Fruit fly (Drosophila melanogaster) whole organism, adult: ENCODE data around the gene CG10602.

ENCODE experiments used
- CG11617 ChIP-seq: fragments of 200-800 bp; sonication (Bioruptor generic); optimal IDR thresholded peaks from 2 replicates; lab custom pipeline; 2017; ENCODE audit warnings: mild to moderate bottlenecking, missing biosample characterization, missing genetic modification reagents, missing genetic modification characterization
- CG12768 ChIP-seq: fragments of 200-800 bp; sonication (Bioruptor generic); optimal IDR thresholded peaks from 2 replicates; lab custom pipeline; 2017; ENCODE audit warnings: missing biosample characterization, missing genetic modification characterization, mild to moderate bottlenecking, moderate library complexity, missing genetic modification reagents
- CG14711 ChIP-seq: fragments of 200-800 bp; sonication (Bioruptor generic); optimal IDR thresholded peaks from 2 replicates; lab custom pipeline; 2018; ENCODE audit warnings: missing biosample characterization, mild to moderate bottlenecking, missing genetic modification characterization, moderate library complexity
- CG1620 ChIP-seq: fragments of 200-800 bp; sonication (Bioruptor generic); optimal IDR thresholded peaks from 2 replicates; lab custom pipeline; 2016; ENCODE audit warnings: missing biosample characterization, missing genetic modification characterization
- CG33017 ChIP-seq: fragments of 200-800 bp; sonication (Bioruptor generic); optimal IDR thresholded peaks from 2 replicates; lab custom pipeline; 2018; ENCODE audit warnings: missing biosample characterization, mild to moderate bottlenecking, missing genetic modification characterization, moderate library complexity
- CG5204 ChIP-seq: fragments of 200-800 bp; sonication (Bioruptor generic); optimal IDR thresholded peaks from 2 replicates; lab custom pipeline; 2016; ENCODE audit warnings: missing biosample characterization, missing genetic modification characterization
- CG7045 ChIP-seq: fragments of 200-800 bp; sonication (Bioruptor generic); optimal IDR thresholded peaks from 2 replicates; lab custom pipeline; 2017; ENCODE audit warnings: missing biosample characterization, mild to moderate bottlenecking, missing genetic modification characterization
- CG7101 ChIP-seq: fragments of 200-800 bp; sonication (Bioruptor generic); optimal IDR thresholded peaks from 2 replicates; lab custom pipeline; 2018; ENCODE audit warnings: missing biosample characterization, mild to moderate bottlenecking, missing genetic modification characterization, moderate library complexity
- Clk ChIP-seq: fragments of 200-800 bp; sonication (Bioruptor generic); optimal IDR thresholded peaks from 2 replicates; lab custom pipeline; 2017; ENCODE audit warnings: missing biosample characterization, missing genetic modification characterization
- Crg-1 ChIP-seq: fragments of 200-800 bp; sonication (Bioruptor generic); optimal IDR thresholded peaks from 2 replicates; lab custom pipeline; 2016; ENCODE audit warnings: missing biosample characterization, missing genetic modification characterization
- Hr96 ChIP-seq: fragments of 200-800 bp; sonication (Bioruptor generic); optimal IDR thresholded peaks from 2 replicates; lab custom pipeline; 2016; ENCODE audit warnings: missing biosample characterization, missing genetic modification characterization
- Mnt ChIP-seq: fragments of 200-800 bp; sonication (Bioruptor generic); optimal IDR thresholded peaks from 2 replicates; lab custom pipeline; 2016; ENCODE audit warnings: missing biosample characterization, mild to moderate bottlenecking, missing genetic modification characterization
- bab1 ChIP-seq: fragments of 200-800 bp; sonication (Bioruptor generic); optimal IDR thresholded peaks from 3 replicates; lab custom pipeline; 2019; ENCODE audit warnings: missing biosample characterization, mild to moderate bottlenecking, missing genetic modification characterization, moderate library complexity
- cic ChIP-seq: fragments of 200-800 bp; sonication (Bioruptor generic); optimal IDR thresholded peaks from 2 replicates; lab custom pipeline; 2017; ENCODE audit warnings: missing biosample characterization, mild to moderate bottlenecking, missing genetic modification characterization, moderate library complexity
- cnc ChIP-seq, 2 experiments: fragments of >200 bp; optimal IDR thresholded peaks; 2 replicates each; lab custom pipeline; 2017
- kay ChIP-seq: fragments of 200-800 bp; sonication (Bioruptor generic); peaks from one replicate; lab custom pipeline; 2016; ENCODE audit warnings: missing biosample characterization, missing genetic modification characterization, borderline replicate concordance
- ovo ChIP-seq: fragments of 200-800 bp; sonication (Bioruptor generic); optimal IDR thresholded peaks from 2 replicates; lab custom pipeline; 2016; ENCODE audit warnings: missing biosample characterization, missing genetic modification characterization
- pad ChIP-seq: fragments of 200-800 bp; sonication (Bioruptor generic); optimal IDR thresholded peaks from 3 replicates; lab custom pipeline; 2017; ENCODE audit warnings: missing biosample characterization, missing genetic modification characterization, mild to moderate bottlenecking, moderate library complexity, missing genetic modification reagents
- tj ChIP-seq: fragments of 200-800 bp; sonication (Bioruptor generic); optimal IDR thresholded peaks from 3 replicates; lab custom pipeline; 2017; ENCODE audit warnings: missing biosample characterization, mild to moderate bottlenecking, missing genetic modification characterization, moderate library complexity
- toe ChIP-seq: fragments of 200-800 bp; sonication (Bioruptor generic); optimal IDR thresholded peaks from 2 replicates; lab custom pipeline; 2016; ENCODE audit warnings: missing biosample characterization, missing genetic modification characterization

CG10602 gene

dm6 chr2L:18886904-18887303, 27.9 kb upstream of the CG10602 start:
- TF ChIP-seq tj (GFP tag; lab: Kevin White, UChicago) (no peak), cnc (optimal IDR thresholded peaks at IDR 0.05; lab: Kevin White, UChicago) (no peak), CG5204 (GFP tag; lab: Kevin White, UChicago) (no peak), CG7045 (GFP tag; lab: Kevin White, UChicago) (no peak), Mnt (no peak), bab1 (no peak), CG33017 (tag; lab: Kevin White, UChicago) (no peak), CG12768 (no peak), CG11617 (GFP tag; lab: Kevin White, UChicago) (no peak), ovo (GFP tag; lab: Kevin White, UChicago) (no peak), Hr96 (no peak), toe (GFP tag; lab: Kevin White, UChicago) (no peak)

- TF ChIP-seq cic (GFP tag; lab: Kevin White, UChicago) (no peak), CG1620 (GFP tag; lab: Kevin White, UChicago) (no peak)
Observed at dm6 chr2L:18884783-18885182, 25.7 kb upstream of the CG10602 start.

- TF ChIP-seq CG11617 (GFP tag; lab: Kevin White, UChicago) (no peak), Mnt (no peak), toe (GFP tag; lab: Kevin White, UChicago) (no peak), Crg-1 (no peak), pad (GFP tag; lab: Kevin White, UChicago) (no peak), cnc (optimal IDR thresholded peaks at IDR 0.05; lab: Kevin White, UChicago) (no peak), CG33017 (tag; lab: Kevin White, UChicago) (no peak), CG1620 (GFP tag; lab: Kevin White, UChicago) (no peak), Clk (GFP tag; lab: Kevin White, UChicago) (no peak), CG5204 (GFP tag; lab: Kevin White, UChicago) (no peak), kay (GFP tag; lab: Kevin White, UChicago) (no peak)
Observed at dm6 chr2L:18882734-18883133, 23.7 kb upstream of the CG10602 start.

DNA sequence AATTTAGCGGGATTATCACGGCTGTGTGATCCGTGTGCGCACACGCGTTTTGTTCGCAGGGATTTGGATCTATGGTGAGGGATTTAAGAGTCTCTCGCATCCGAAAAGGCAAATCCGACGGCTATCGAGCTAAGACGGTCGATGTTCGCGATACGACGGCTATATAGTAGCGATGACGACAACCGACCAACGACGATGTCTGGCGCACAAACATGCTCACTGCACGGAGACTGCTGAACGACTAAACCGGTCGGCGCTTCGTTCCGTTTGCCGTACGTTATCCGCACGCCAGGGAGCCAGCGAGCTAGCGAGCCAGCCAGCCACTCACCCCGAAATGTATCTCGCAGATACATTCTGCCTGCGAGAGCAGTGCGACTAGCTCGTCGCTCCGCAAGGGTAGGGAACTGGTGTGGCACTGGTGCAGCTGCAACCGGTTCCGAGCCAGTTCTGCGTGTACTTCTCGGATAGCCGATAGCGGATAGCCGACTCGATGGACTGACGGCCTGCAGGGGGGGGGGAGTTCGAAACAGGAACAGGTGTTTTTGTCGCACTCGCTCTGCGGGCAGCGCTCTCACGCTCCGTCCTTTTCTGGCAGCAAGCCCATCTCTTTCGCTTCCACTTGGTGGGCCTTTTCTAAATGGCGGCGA, 22.1 kb upstream of the CG10602 start, which contains the start of gene tup:
Gene tup (minus strand): TSS at position 248 of the 647 bp plus-strand sequence.
- TF ChIP-seq CG12768 (no peak), pad (GFP tag; lab: Kevin White, UChicago) (peak; percentile 87)

DNA sequence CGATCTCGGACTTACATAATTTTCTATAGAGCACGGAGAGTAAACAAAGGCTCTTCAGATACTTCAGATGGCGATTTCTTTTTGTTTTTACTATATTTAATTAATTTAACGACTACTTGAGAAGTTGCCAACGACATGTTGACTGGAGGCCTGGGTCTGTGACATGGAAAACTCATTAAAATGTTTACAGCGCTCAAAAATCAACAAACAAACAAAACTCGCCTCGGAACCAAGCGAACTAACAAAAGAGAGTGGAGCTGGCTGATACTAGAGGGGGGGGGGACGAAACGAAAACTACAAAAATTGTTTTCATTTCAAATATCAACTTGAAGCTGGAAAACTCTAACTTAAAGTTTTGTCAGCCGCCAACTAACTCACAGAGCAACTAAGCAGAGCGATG, 19.4 kb upstream of the CG10602 start:
- TF ChIP-seq CG11617 (GFP tag; lab: Kevin White, UChicago): no peak
- TF ChIP-seq cic (GFP tag; lab: Kevin White, UChicago): no peak
- no peak for TF ChIP-seq bab1
- TF ChIP-seq CG7045 (GFP tag; lab: Kevin White, UChicago): no peak
- no peak for TF ChIP-seq Clk (GFP tag; lab: Kevin White, UChicago)
- TF ChIP-seq cnc (optimal IDR thresholded peaks at IDR 0.05; lab: Kevin White, UChicago): no peak
- no peak for TF ChIP-seq pad (GFP tag; lab: Kevin White, UChicago)
- no peak for TF ChIP-seq CG1620 (GFP tag; lab: Kevin White, UChicago)
- no peak for TF ChIP-seq Crg-1
- TF ChIP-seq kay (GFP tag; lab: Kevin White, UChicago): no peak
- no peak for TF ChIP-seq ovo (GFP tag; lab: Kevin White, UChicago)
- TF ChIP-seq CG7101 (tag; lab: Kevin White, UChicago): no peak
- TF ChIP-seq CG14711 (tag; lab: Kevin White, UChicago): no peak
- TF ChIP-seq tj (GFP tag; lab: Kevin White, UChicago): no peak
- no peak for TF ChIP-seq CG12768
- TF ChIP-seq CG5204 (GFP tag; lab: Kevin White, UChicago): no peak
- no peak for TF ChIP-seq toe (GFP tag; lab: Kevin White, UChicago)
- TF ChIP-seq CG33017 (tag; lab: Kevin White, UChicago): no peak

DNA sequence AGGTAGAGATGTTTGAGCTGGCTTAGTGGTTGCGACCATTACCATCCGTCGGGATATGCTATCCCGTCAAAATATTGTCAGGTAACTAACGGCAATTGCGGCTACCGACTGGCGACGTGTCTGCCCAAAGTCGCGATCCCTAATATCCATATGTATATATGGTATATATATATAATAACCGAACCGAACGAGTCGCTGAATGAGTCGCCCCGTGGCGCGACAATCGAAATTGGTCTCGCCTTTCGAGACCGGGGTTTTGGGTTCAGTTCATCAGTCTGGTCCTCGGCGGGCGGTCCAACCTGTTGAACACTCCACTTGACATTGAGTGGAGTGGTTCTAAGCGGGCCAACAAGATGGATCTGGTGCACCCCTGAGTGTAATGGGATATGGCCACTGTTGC, 16.2 kb upstream of the CG10602 start:
- no peak for TF ChIP-seq ovo (GFP tag; lab: Kevin White, UChicago)
- TF ChIP-seq CG33017 (tag; lab: Kevin White, UChicago): no peak
- no peak for TF ChIP-seq Hr96
- no peak for TF ChIP-seq cic (GFP tag; lab: Kevin White, UChicago)
- TF ChIP-seq CG14711 (tag; lab: Kevin White, UChicago): no peak
- no peak for TF ChIP-seq CG7045 (GFP tag; lab: Kevin White, UChicago)
- no peak for TF ChIP-seq cnc (optimal IDR thresholded peaks at IDR 0.05; lab: Kevin White, UChicago)
- TF ChIP-seq Crg-1: no peak
- no peak for TF ChIP-seq bab1
- no peak for TF ChIP-seq tj (GFP tag; lab: Kevin White, UChicago)
- no peak for TF ChIP-seq pad (GFP tag; lab: Kevin White, UChicago)
- TF ChIP-seq CG5204 (GFP tag; lab: Kevin White, UChicago): no peak
- no peak for TF ChIP-seq Clk (GFP tag; lab: Kevin White, UChicago)

- TF ChIP-seq CG14711 (tag; lab: Kevin White, UChicago) (no peak), cic (GFP tag; lab: Kevin White, UChicago) (no peak), CG1620 (GFP tag; lab: Kevin White, UChicago) (no peak), Crg-1 (no peak), Clk (GFP tag; lab: Kevin White, UChicago) (no peak), CG11617 (GFP tag; lab: Kevin White, UChicago) (no peak), Mnt (no peak), CG5204 (GFP tag; lab: Kevin White, UChicago) (no peak), tj (GFP tag; lab: Kevin White, UChicago) (no peak), toe (GFP tag; lab: Kevin White, UChicago) (no peak), CG7045 (GFP tag; lab: Kevin White, UChicago) (no peak), CG7101 (tag; lab: Kevin White, UChicago) (no peak), Hr96 (no peak), pad (GFP tag; lab: Kevin White, UChicago) (no peak), CG33017 (tag; lab: Kevin White, UChicago) (no peak), CG12768 (no peak), cnc (optimal IDR thresholded peaks at IDR 0.05; lab: Kevin White, UChicago) (no peak), kay (GFP tag; lab: Kevin White, UChicago) (no peak), bab1 (no peak)
Observed at dm6 chr2L:18871822-18872221, 12.8 kb upstream of the CG10602 start.
